Fruit fly (Drosophila melanogaster) whole organism: ENCODE data around the gene Gr10a.

ENCODE experiments used
- CG8478 ChIP-seq: fragments of >200 bp; optimal IDR thresholded peaks from 2 replicates; lab custom pipeline; 2018; ENCODE audit warnings: inconsistent platforms
- Dll ChIP-seq: fragments of >200 bp; optimal IDR thresholded peaks from 2 replicates; lab custom pipeline; 2017
- EcR ChIP-seq, 2 experiments: fragments of >200 bp; optimal IDR thresholded peaks; 2 replicates each; lab custom pipeline; 2017; ENCODE audit warnings: missing biosample characterization in 2 of 2, missing genetic modification characterization in 2 of 2, missing genetic modification reagents in 2 of 2
- pan ChIP-seq: fragments of >200 bp; optimal IDR thresholded peaks from 2 replicates; lab custom pipeline; 2017
- psq ChIP-seq: fragments of >200 bp; optimal IDR thresholded peaks from 2 replicates; lab custom pipeline; 2017
- usp ChIP-seq: fragments of >200 bp; optimal IDR thresholded peaks from 2 replicates; lab custom pipeline; 2017; ENCODE audit warnings: missing biosample characterization, missing genetic modification characterization, mixed read lengths

The Gr10a gene

DNA sequence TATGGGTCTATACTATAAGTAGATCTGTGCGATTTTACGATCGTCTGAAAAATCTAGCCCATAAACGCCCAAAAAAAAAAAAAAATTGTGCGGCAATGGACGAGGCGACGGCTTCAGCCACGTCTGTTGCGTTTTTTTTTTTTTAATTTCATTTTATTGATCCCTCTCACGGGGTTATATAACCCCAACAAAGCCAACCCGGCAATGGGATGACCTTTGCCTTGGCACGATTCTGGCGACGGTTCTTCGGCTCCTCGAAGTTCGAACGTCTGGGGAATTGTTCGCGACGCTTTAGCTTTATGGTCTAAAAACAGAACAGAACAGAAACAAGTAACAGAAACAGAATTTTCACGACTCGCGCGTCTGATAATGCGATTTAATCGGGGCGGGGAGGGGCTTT lies 8.2 kb upstream of the Gr10a start:
- no peak for TF ChIP-seq EcR (GFP tag; optimal IDR thresholded peaks at IDR 0.05; lab: Kevin White, UChicago)
- no peak for TF ChIP-seq usp (GFP tag; lab: Kevin White, UChicago)
- no peak for TF ChIP-seq Dll (lab: Kevin White, UChicago)
- TF ChIP-seq psq (lab: Kevin White, UChicago) = no peak
- no peak for TF ChIP-seq pan (lab: Kevin White, UChicago)
- TF ChIP-seq CG8478 (lab: Kevin White, UChicago) = no peak

DNA sequence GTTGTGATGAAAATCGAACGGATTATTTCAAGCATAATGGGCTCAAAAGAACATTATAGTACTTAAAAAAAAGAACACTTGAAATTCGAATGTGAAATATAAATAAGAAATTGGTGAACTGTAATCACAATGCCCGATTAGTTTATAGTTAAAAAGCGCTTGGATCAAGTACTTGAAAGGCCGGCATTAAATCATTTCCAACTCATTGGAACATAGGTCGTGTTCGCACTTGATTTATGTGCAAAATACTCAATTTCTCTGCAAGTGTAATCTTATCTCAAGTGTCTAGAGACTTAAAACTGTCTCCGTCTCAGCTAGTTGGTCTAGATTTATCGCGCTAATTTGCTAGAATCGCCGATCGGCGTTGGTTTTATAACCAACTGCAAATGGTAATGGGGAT lies 7.3 kb upstream of the Gr10a start:
- TF ChIP-seq pan (lab: Kevin White, UChicago) (no peak), psq (lab: Kevin White, UChicago) (no peak), CG8478 (lab: Kevin White, UChicago) (no peak), usp (GFP tag; lab: Kevin White, UChicago) (no peak), EcR (GFP tag; optimal IDR thresholded peaks at IDR 0.05; lab: Kevin White, UChicago) (no peak), Dll (lab: Kevin White, UChicago) (no peak)

dm6 chrX:11423277-11423717 lies 6.1 kb upstream of the Gr10a start:
- TF ChIP-seq Dll (lab: Kevin White, UChicago) = no peak
- TF ChIP-seq EcR (GFP tag; optimal IDR thresholded peaks at IDR 0.05; lab: Kevin White, UChicago) = no peak
- no peak for TF ChIP-seq pan (lab: Kevin White, UChicago)
- no peak for TF ChIP-seq usp (GFP tag; lab: Kevin White, UChicago)
- no peak for TF ChIP-seq psq (lab: Kevin White, UChicago)
- no peak for TF ChIP-seq CG8478 (lab: Kevin White, UChicago)

dm6 chrX:11422532-11422931 lies 5.3 kb upstream of the Gr10a start, which contains the start of gene Gs2:
Gs2 (plus strand) TSS chrX:11422832.
- TF ChIP-seq Dll (lab: Kevin White, UChicago) (no peak), usp (GFP tag; lab: Kevin White, UChicago) (no peak), psq (lab: Kevin White, UChicago) (no peak), EcR (GFP tag; optimal IDR thresholded peaks at IDR 0.05; lab: Kevin White, UChicago) (no peak), pan (lab: Kevin White, UChicago) (no peak), CG8478 (lab: Kevin White, UChicago) (no peak)

DNA sequence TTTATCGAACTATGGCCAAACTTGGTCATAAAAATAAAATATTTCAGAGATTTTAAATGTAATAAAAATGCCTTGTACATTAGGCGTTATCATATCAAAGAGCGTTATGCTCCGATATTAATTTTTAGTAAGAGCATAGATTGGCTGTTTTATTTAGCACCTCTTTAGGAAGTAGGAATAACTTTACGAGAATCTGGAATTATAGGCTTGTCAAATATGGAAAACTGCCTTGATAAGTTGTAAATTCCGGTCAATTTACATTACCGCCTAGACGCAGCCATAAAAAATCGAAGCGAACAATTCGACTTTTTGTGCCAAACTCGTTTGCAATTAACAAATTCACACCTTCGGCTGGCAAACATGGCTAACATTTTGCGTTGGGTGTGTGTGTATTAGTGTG lies 4.8 kb upstream of the Gr10a start:
- TF ChIP-seq CG8478 (lab: Kevin White, UChicago) (no peak), psq (lab: Kevin White, UChicago) (no peak), EcR (GFP tag; optimal IDR thresholded peaks at IDR 0.05; lab: Kevin White, UChicago) (no peak), Dll (lab: Kevin White, UChicago) (no peak), pan (lab: Kevin White, UChicago) (no peak), usp (GFP tag; lab: Kevin White, UChicago) (no peak)

DNA sequence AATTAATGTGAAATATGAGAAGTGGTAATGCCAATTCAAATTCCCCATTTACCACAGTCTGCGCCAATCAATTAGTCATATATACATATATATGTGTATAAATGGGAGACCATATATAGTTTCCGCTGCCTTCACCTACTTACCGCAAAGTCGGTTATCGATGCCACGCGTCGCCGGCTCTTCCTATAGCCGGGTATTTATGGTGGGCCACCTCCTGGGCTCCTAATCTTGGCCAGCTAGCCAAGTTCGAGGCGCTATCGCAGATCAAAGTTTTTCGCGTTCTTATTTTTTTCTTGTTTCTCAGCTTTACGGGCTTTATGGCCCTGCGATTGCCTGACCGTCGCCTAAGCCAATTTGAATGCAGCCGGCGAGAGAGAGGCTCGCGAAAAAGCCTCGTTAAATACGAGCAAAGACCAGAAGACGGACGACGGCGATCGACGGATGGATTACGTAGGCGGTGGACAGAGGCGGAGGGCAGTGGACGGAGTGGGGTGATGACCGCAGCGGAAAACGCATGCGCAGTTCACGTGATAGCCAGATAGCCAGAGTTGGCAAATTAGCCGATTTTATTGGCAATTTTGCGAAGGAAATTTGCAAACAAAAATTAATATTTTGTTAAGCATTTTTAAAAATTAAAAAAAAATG lies 3.7 kb upstream of the Gr10a start:
- TF ChIP-seq usp (GFP tag; lab: Kevin White, UChicago) (no peak), pan (lab: Kevin White, UChicago) (no peak), psq (lab: Kevin White, UChicago) (no peak), EcR (GFP tag; optimal IDR thresholded peaks at IDR 0.05; lab: Kevin White, UChicago) (no peak), CG8478 (lab: Kevin White, UChicago) (no peak), Dll (lab: Kevin White, UChicago) (no peak)

DNA sequence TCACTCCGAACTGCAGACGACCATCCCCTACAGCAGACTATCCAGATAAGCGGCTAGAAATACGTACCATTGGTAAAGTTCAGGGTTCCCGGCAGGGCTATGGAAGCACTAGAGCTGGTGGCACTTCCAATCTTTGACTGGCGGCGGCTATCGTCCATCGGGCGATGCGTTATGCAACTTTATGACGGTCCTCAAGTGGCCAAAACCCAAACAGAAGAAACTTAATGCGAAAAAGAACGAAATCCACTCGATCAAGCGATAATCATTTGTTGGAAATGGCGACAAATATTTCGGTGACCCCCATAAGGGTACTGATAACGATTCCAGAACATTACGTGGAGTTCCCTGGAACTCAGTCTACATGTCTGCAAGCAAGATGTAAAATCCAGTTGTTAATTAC lies 2.7 kb upstream of the Gr10a start:
- no peak for TF ChIP-seq CG8478 (lab: Kevin White, UChicago)
- no peak for TF ChIP-seq EcR (GFP tag; optimal IDR thresholded peaks at IDR 0.05; lab: Kevin White, UChicago)
- no peak for TF ChIP-seq pan (lab: Kevin White, UChicago)
- no peak for TF ChIP-seq Dll (lab: Kevin White, UChicago)
- no peak for TF ChIP-seq psq (lab: Kevin White, UChicago)

DNA sequence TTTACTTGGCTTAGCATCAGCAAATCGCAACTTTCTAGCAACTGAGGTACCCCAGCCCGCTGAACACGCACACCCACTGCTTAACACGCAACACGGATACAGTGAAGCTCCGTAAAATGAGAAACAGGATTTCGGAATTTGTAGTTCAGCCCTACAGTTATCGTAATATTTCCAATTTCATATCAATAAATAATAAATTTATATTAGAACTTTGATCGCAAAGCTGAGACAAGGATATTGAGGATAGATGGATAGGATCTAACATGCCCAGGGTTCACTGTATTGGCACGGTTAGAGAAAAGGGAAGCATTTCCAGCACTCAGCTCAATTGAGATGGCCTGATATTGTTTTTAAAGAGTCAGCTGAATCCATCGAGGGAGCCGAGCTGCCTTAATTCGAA lies 2.0 kb upstream of the Gr10a start:
- no peak for TF ChIP-seq usp (GFP tag; lab: Kevin White, UChicago)
- TF ChIP-seq Dll (lab: Kevin White, UChicago) = no peak
- TF ChIP-seq pan (lab: Kevin White, UChicago) = no peak
- TF ChIP-seq CG8478 (lab: Kevin White, UChicago) = no peak
- no peak for TF ChIP-seq EcR (GFP tag; optimal IDR thresholded peaks at IDR 0.05; lab: Kevin White, UChicago)
- TF ChIP-seq psq (lab: Kevin White, UChicago) = no peak

DNA sequence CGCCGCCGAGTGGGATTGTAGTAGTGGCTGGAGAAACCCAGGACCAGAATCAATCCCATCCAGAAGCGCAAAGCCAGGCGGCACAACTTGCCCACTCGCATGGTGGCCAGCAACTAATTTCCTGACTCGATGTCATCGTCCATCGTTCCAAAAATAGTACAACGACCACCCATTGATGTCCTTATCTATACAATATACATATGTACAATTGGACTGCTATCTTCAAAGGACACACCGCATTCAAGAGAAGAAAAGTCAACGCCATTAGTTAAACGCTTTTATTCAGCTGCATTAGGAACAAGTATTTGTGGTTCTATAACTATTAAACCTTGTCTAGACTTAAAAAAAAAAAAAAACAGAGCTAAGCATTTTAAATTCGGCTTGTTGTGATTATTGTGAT lies 4.1 kb downstream of the Gr10a start, which contains the start of gene Gr10b:
Gene Gr10b (minus strand): TSS at position 101 of the 400 bp plus-strand sequence.
- TF ChIP-seq usp (GFP tag; lab: Kevin White, UChicago) = no peak

DNA sequence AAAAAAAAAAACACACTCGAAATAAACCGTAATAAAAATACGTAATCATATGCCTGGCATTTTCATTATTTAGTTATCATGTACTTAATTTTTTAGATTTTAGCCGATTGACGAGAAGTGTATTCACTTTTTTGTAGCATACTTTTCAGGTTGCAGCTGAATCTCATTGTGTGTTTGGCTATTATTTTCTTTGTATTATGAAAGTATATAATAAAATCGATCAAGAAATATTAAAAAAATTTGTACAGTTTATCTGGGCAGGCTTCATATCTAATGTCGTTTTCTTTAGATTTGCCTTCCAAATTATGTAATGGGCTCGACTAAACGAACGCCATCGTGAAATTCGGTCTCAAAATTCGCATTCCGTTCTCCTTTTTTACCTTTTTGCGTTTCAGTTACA lies 7.6 kb downstream of the Gr10a start, which contains the start of gene CG15196:
Gene CG15196 (plus strand): TSS at position 301 of the 400 bp plus-strand sequence.
- TF ChIP-seq Dll (lab: Kevin White, UChicago) = no peak
- no peak for TF ChIP-seq pan (lab: Kevin White, UChicago)

DNA sequence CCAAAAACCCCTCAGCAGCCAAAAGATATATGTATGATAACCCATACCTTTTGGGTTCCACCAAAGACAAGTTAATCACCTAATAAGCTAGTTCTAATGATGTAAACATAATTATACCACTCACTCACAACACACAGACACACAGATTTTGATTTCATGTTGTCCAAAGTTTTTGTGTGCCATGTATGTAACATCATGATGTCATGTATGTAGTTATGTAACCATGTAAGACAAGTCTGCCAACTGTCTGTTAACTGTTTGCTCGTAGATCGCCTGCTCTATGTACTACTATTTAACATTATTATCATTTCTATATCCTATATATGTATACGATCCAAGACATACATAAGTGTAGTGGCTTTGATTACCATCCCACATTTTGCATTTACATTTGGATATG lies 13.0 kb downstream of the Gr10a start:
- TF ChIP-seq pan (lab: Kevin White, UChicago) (no peak), usp (GFP tag; lab: Kevin White, UChicago) (no peak), CG8478 (lab: Kevin White, UChicago) (no peak), Dll (lab: Kevin White, UChicago) (no peak), psq (lab: Kevin White, UChicago) (no peak), EcR (GFP tag; optimal IDR thresholded peaks at IDR 0.05; lab: Kevin White, UChicago) (no peak)
